Fruit fly (Drosophila melanogaster) whole organism, embryonic: ENCODE results near the gene Pex10.

Experiments used
- ATbp ChIP-seq: fragments of 200-800 bp; sonication (Bioruptor generic); optimal IDR thresholded peaks from 2 replicates; lab custom pipeline; 2017; ENCODE audit warnings: missing biosample characterization, mild to moderate bottlenecking, missing genetic modification characterization, missing genetic modification reagents
- Bgb ChIP-seq: fragments of 200-800 bp; sonication (Bioruptor generic); IDR thresholded peaks from 2 replicates; pipeline ENCODE4 v1.3.6; 2022; ENCODE audit warnings: missing biosample characterization, missing genetic modification characterization; ENCODE audit not compliant: partially characterized antibody
- BtbVII ChIP-seq: fragments of 200-800 bp; sonication (Bioruptor generic); optimal IDR thresholded peaks from 3 replicates; lab custom pipeline; 2017; ENCODE audit warnings: missing biosample characterization, mild to moderate bottlenecking, missing genetic modification characterization
- CG10274 ChIP-seq: fragments of 200-800 bp; sonication (Bioruptor generic); optimal IDR thresholded peaks from 3 replicates; lab custom pipeline; 2017; ENCODE audit warnings: missing biosample characterization, mild to moderate bottlenecking, missing genetic modification characterization
- CG10366 ChIP-seq: fragments of 200-800 bp; sonication (Bioruptor generic); IDR thresholded peaks from 2 replicates; pipeline ENCODE4 v1.3.6; 2022; ENCODE audit warnings: missing biosample characterization, missing genetic modification characterization
- CG11696 ChIP-seq: fragments of 200-800 bp; sonication (Bioruptor generic); IDR thresholded peaks from 2 replicates; pipeline ENCODE4 v1.3.6; 2022; ENCODE audit warnings: missing biosample characterization, missing genetic modification characterization
- CG12236 ChIP-seq: fragments of 200-800 bp; sonication (Bioruptor generic); optimal IDR thresholded peaks from 2 replicates; lab custom pipeline; 2016; ENCODE audit warnings: missing biosample characterization, missing genetic modification characterization
- CG17186 ChIP-seq: fragments of 200-800 bp; sonication (Bioruptor generic); optimal IDR thresholded peaks from 3 replicates; lab custom pipeline; 2017; ENCODE audit warnings: missing biosample characterization, missing genetic modification reagents, missing genetic modification characterization
- CG17328 ChIP-seq: fragments of 200-800 bp; sonication (Bioruptor generic); IDR thresholded peaks from 2 replicates; pipeline ENCODE4 v1.3.6; 2022; ENCODE audit warnings: missing biosample characterization, missing genetic modification characterization
- CG18619 ChIP-seq: fragments of 200-800 bp; sonication (Bioruptor generic); optimal IDR thresholded peaks from 3 replicates; lab custom pipeline; 2017; ENCODE audit warnings: missing biosample characterization, mild to moderate bottlenecking, missing genetic modification characterization
- CG2129 ChIP-seq: fragments of 200-800 bp; sonication (Bioruptor generic); IDR thresholded peaks from 2 replicates; pipeline ENCODE4 v1.3.6; 2022; ENCODE audit warnings: missing biosample characterization, missing genetic modification characterization; ENCODE audit not compliant: partially characterized antibody
- CG32532 ChIP-seq: fragments of 200-800 bp; sonication (Bioruptor generic); IDR thresholded peaks from 2 replicates; pipeline ENCODE4 v1.3.6; 2022; ENCODE audit warnings: missing biosample characterization, missing genetic modification characterization
- CG4328 ChIP-seq: fragments of 200-800 bp; sonication (Bioruptor generic); optimal IDR thresholded peaks from 3 replicates; lab custom pipeline; 2017; ENCODE audit warnings: missing biosample characterization, missing genetic modification reagents, missing genetic modification characterization
- CG4707 ChIP-seq: fragments of 200-800 bp; sonication (Bioruptor generic); optimal IDR thresholded peaks from 2 replicates; lab custom pipeline; 2018; ENCODE audit warnings: missing biosample characterization, mild to moderate bottlenecking, missing genetic modification characterization, moderate library complexity
- CG7745 ChIP-seq: fragments of 200-800 bp; sonication (Bioruptor generic); optimal IDR thresholded peaks from 2 replicates; lab custom pipeline; 2018; ENCODE audit warnings: missing biosample characterization, mild to moderate bottlenecking, missing genetic modification characterization, moderate library complexity
- CG7786 ChIP-seq: fragments of 200-800 bp; sonication (Bioruptor generic); optimal IDR thresholded peaks from 2 replicates; lab custom pipeline; 2016; ENCODE audit warnings: missing biosample characterization, missing genetic modification characterization
- CG7928 ChIP-seq: fragments of 200-800 bp; sonication (Bioruptor generic); optimal IDR thresholded peaks from 2 replicates; lab custom pipeline; 2017; ENCODE audit warnings: missing biosample characterization, mild to moderate bottlenecking, missing genetic modification characterization
- CG9215 ChIP-seq: fragments of 200-800 bp; sonication (Bioruptor generic); IDR thresholded peaks from 2 replicates; pipeline ENCODE4 v1.3.6; 2022; ENCODE audit warnings: missing biosample characterization, missing genetic modification characterization
- CG9797 ChIP-seq: fragments of 200-800 bp; sonication (Bioruptor generic); optimal IDR thresholded peaks from 3 replicates; lab custom pipeline; 2018; ENCODE audit warnings: missing biosample characterization, mild to moderate bottlenecking, missing genetic modification characterization
- CHES-1-like ChIP-seq: fragments of 200-800 bp; sonication (Bioruptor generic); optimal IDR thresholded peaks from 2 replicates; lab custom pipeline; 2016; ENCODE audit warnings: missing biosample characterization, missing genetic modification characterization
- Elba2 ChIP-seq: fragments of 200-800 bp; sonication (Bioruptor generic); optimal IDR thresholded peaks from 3 replicates; lab custom pipeline; 2016; ENCODE audit warnings: missing biosample characterization, missing genetic modification characterization
- HHEX ChIP-seq: fragments of 200-800 bp; sonication (Bioruptor generic); optimal IDR thresholded peaks from 3 replicates; lab custom pipeline; 2017; ENCODE audit warnings: missing biosample characterization, mild to moderate bottlenecking, missing genetic modification characterization, missing genetic modification reagents
- Hand ChIP-seq: fragments of 200-800 bp; sonication (Bioruptor generic); optimal IDR thresholded peaks from 2 replicates; lab custom pipeline; 2017; ENCODE audit warnings: mild to moderate bottlenecking, missing biosample characterization, missing genetic modification reagents, missing genetic modification characterization
- Hmr ChIP-seq: fragments of 200-800 bp; sonication (Bioruptor generic); optimal IDR thresholded peaks from 3 replicates; lab custom pipeline; 2017; ENCODE audit warnings: mild to moderate bottlenecking, missing biosample characterization, missing genetic modification reagents, missing genetic modification characterization
- MESR4 ChIP-seq: fragments of 200-800 bp; sonication (Bioruptor generic); optimal IDR thresholded peaks from 2 replicates; lab custom pipeline; 2018; ENCODE audit warnings: missing biosample characterization, mild to moderate bottlenecking, missing genetic modification characterization, moderate library complexity
- Mes4 ChIP-seq: fragments of 200-800 bp; sonication (Bioruptor generic); optimal IDR thresholded peaks from 2 replicates; lab custom pipeline; 2016; ENCODE audit warnings: missing biosample characterization, missing genetic modification characterization
- Myb ChIP-seq: fragments of 200-800 bp; sonication (Bioruptor generic); optimal IDR thresholded peaks from 2 replicates; lab custom pipeline; 2016; ENCODE audit warnings: missing biosample characterization, missing genetic modification characterization
- NFAT ChIP-seq: fragments of 200-800 bp; sonication (Bioruptor generic); IDR thresholded peaks from 2 replicates; pipeline ENCODE4 v1.3.6; 2022; ENCODE audit warnings: missing biosample characterization, missing genetic modification characterization
- Nf-YC ChIP-seq: fragments of 200-800 bp; optimal IDR thresholded peaks from 3 replicates; lab custom pipeline; 2019; ENCODE audit warnings: missing biosample characterization, mild to moderate bottlenecking, missing genetic modification characterization, moderate library complexity
- Opbp ChIP-seq: fragments of 200-800 bp; sonication (Bioruptor generic); IDR thresholded peaks from 3 replicates; pipeline ENCODE4 v1.3.6; 2022; ENCODE audit warnings: missing biosample characterization, missing genetic modification characterization; ENCODE audit not compliant: partially characterized antibody
- PHDP ChIP-seq: fragments of 200-800 bp; sonication (Bioruptor generic); optimal IDR thresholded peaks from 3 replicates; lab custom pipeline; 2018; ENCODE audit warnings: missing biosample characterization, mild to moderate bottlenecking, missing genetic modification characterization, moderate library complexity
- Ssrp ChIP-seq: fragments of 200-800 bp; sonication (Bioruptor generic); optimal IDR thresholded peaks from 2 replicates; lab custom pipeline; 2018; ENCODE audit warnings: missing biosample characterization, mild to moderate bottlenecking, missing genetic modification characterization, moderate library complexity
- btn ChIP-seq: fragments of 200-800 bp; sonication (Bioruptor generic); optimal IDR thresholded peaks from 2 replicates; lab custom pipeline; 2016; ENCODE audit warnings: missing biosample characterization, missing genetic modification characterization
- cg ChIP-seq: fragments of 200-800 bp; sonication (Bioruptor generic); optimal IDR thresholded peaks from 3 replicates; lab custom pipeline; 2019; ENCODE audit warnings: missing biosample characterization, mild to moderate bottlenecking, missing genetic modification characterization, moderate library complexity
- chinmo ChIP-seq: fragments of 200-800 bp; sonication (Bioruptor generic); IDR thresholded peaks from 4 replicates; pipeline ENCODE4 v1.3.6; 2022; ENCODE audit warnings: missing biosample characterization, missing genetic modification characterization; ENCODE audit not compliant: partially characterized antibody
- disco-r ChIP-seq: fragments of 200-800 bp; sonication (Bioruptor generic); optimal IDR thresholded peaks from 2 replicates; lab custom pipeline; 2016; ENCODE audit warnings: missing biosample characterization, missing genetic modification characterization
- esg ChIP-seq: fragments of 200-800 bp; sonication (Bioruptor generic); conservative IDR thresholded peaks from 2 replicates; pipeline ENCODE4 v1.3.6; 2022; ENCODE audit warnings: missing biosample characterization, missing genetic modification characterization
- fu2 ChIP-seq: fragments of 200-800 bp; sonication (Bioruptor generic); optimal IDR thresholded peaks from 2 replicates; lab custom pipeline; 2016; ENCODE audit warnings: missing biosample characterization, missing genetic modification characterization
- gce ChIP-seq: fragments of 200-800 bp; sonication (Bioruptor generic); IDR thresholded peaks from 3 replicates; pipeline ENCODE4 v1.3.6; 2022; ENCODE audit warnings: missing biosample characterization, missing genetic modification characterization
- grau ChIP-seq: fragments of 200-800 bp; optimal IDR thresholded peaks from 3 replicates; lab custom pipeline; 2019; ENCODE audit warnings: missing biosample characterization, mild to moderate bottlenecking, missing genetic modification characterization, moderate library complexity
- lab ChIP-seq: fragments of 200-800 bp; sonication (Bioruptor generic); optimal IDR thresholded peaks from 3 replicates; lab custom pipeline; 2017; ENCODE audit warnings: missing biosample characterization, missing genetic modification characterization, mild to moderate bottlenecking, moderate library complexity, missing genetic modification reagents
- lov ChIP-seq, 2 experiments: fragments of 200-800 bp in 1 of 2; fragments of >200 bp in 1 of 2; sonication (Bioruptor generic) in 1 of 2; IDR thresholded peaks in 1 of 2; optimal IDR thresholded peaks in 1 of 2; 2 replicates in 1 of 2; 3 replicates in 1 of 2; pipeline versions ENCODE4 v1.3.6 to Lab custom; 2017 to 2022; ENCODE audit warnings: missing biosample characterization in 1 of 2, missing genetic modification characterization in 1 of 2
- pho ChIP-seq: fragments of 200-800 bp; sonication (Bioruptor generic); optimal IDR thresholded peaks from 2 replicates; lab custom pipeline; 2016; ENCODE audit warnings: missing biosample characterization, missing genetic modification characterization
- repo ChIP-seq: fragments of 200-800 bp; sonication (Bioruptor generic); optimal IDR thresholded peaks from 2 replicates; lab custom pipeline; 2016; ENCODE audit warnings: missing biosample characterization, missing genetic modification characterization
- ro ChIP-seq: fragments of 200-800 bp; sonication (Bioruptor generic); IDR thresholded peaks from 2 replicates; pipeline ENCODE4 v1.3.6; 2022; ENCODE audit warnings: missing biosample characterization, missing genetic modification characterization
- shn ChIP-seq: fragments of 200-800 bp; sonication (Bioruptor generic); optimal IDR thresholded peaks from 3 replicates; lab custom pipeline; 2016; ENCODE audit warnings: missing biosample characterization, missing genetic modification characterization
- trh ChIP-seq: fragments of 200-800 bp; sonication (Bioruptor generic); optimal IDR thresholded peaks from 2 replicates; lab custom pipeline; 2016; ENCODE audit warnings: missing biosample characterization, missing genetic modification characterization
- z ChIP-seq: fragments of 200-800 bp; sonication (Bioruptor generic); IDR thresholded peaks from 3 replicates; pipeline ENCODE4 v1.3.6; 2022; ENCODE audit warnings: missing biosample characterization, missing genetic modification characterization

The Pex10 gene

DNA sequence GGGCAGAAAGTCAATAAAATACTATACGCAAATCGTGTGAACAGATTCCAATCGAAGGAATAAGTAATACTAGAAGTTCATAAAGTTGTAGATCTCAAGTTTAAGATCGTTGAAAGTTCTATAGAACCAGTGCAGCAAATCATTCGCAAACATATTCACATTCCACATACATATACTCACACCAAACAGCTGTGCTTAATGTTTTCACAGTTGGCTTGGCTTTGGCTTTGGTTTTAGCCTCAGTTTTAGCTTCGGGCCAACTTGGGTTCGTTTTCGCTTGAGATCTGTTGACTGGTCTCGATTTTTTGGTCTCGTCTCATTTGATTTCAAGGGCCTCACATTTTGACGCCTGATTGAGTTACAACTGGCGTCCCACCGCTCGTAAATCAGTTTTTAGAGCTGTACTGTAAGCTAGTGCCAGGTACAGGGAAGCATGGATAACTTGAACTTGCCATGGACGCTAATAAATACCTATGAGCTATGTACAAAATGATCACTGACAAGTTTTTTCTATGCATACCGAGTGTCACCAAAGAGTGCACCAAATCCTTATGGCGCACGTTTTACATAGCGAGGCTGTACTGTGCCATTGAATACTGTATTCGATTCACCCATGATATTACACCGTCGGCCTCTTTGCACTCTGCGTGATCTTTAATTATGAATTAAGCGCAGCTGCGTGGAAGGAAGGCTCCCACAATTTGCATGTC is 29.3 kb downstream of the Pex10 start (continued):
- TF ChIP-seq Myb (GFP tag; lab: Kevin White, UChicago), result peak; percentile 66
- peak; percentile 71 for TF ChIP-seq shn (GFP tag; lab: Kevin White, UChicago)
- TF ChIP-seq lab (GFP tag; lab: Kevin White, UChicago), result peak; percentile 91
- TF ChIP-seq cg (GFP tag; lab: Kevin White, UChicago), result no peak
- peak; percentile 46 for TF ChIP-seq CG4707
- peak; percentile 62 for TF ChIP-seq BtbVII (GFP tag; lab: Kevin White, UChicago)
- TF ChIP-seq Mes4 (GFP tag; lab: Kevin White, UChicago), result peak; percentile 32
- peak; percentile 86 for TF ChIP-seq HHEX (GFP tag; lab: Kevin White, UChicago)
- peak; percentile 65 for TF ChIP-seq trh (GFP tag; lab: Kevin White, UChicago)
- peak; percentile 74 for TF ChIP-seq CG10274
- TF ChIP-seq ro, result peak; percentile 55; the same call in 1 of the 2 replicates
- peak; percentile 68 for TF ChIP-seq Nf-YC (tag; lab: Kevin White, UChicago)
- peak; percentile 56 for TF ChIP-seq Ssrp (tag; lab: Kevin White, UChicago)
- peak; percentile 86 for TF ChIP-seq esg (GFP tag; lab: Robert Waterston, UW)
- TF ChIP-seq CG17328 (GFP tag; lab: Robert Waterston, UW), result peak; percentile 74
- TF ChIP-seq Opbp (GFP tag; lab: Robert Waterston, UW), result no peak
- TF ChIP-seq Hmr (GFP tag; lab: Kevin White, UChicago), result peak; percentile 73
- peak; percentile 65 for TF ChIP-seq CG18619 (GFP tag; lab: Kevin White, UChicago)
- TF ChIP-seq btn (GFP tag; lab: Kevin White, UChicago), result peak; percentile 53
- TF ChIP-seq CG17186 (GFP tag; lab: Kevin White, UChicago), result peak; percentile 12
- no peak for TF ChIP-seq CG2129 (GFP tag; lab: Robert Waterston, UW)
- TF ChIP-seq Elba2, result no peak
- peak; percentile 74 for TF ChIP-seq CHES-1-like
- TF ChIP-seq ATbp (GFP tag; lab: Kevin White, UChicago), result peak; percentile 61
- no peak for TF ChIP-seq CG7745
- peak; percentile 48 for TF ChIP-seq CG12236 (GFP tag; lab: Kevin White, UChicago)
- peak; percentile 80 for TF ChIP-seq CG7786 (GFP tag; lab: Kevin White, UChicago)
- TF ChIP-seq CG11696 (GFP tag; lab: Robert Waterston, UW), result peak; percentile 76
- peak; percentile 32 for TF ChIP-seq Hand (GFP tag; lab: Kevin White, UChicago)
- no peak for TF ChIP-seq CG9797 (GFP tag; lab: Kevin White, UChicago)
- TF ChIP-seq disco-r (GFP tag; lab: Kevin White, UChicago), result peak; percentile 61
- TF ChIP-seq CG10366 (GFP tag; lab: Robert Waterston, UW), result peak; percentile 87
- no peak for TF ChIP-seq Bgb (GFP tag; lab: Robert Waterston, UW)
- TF ChIP-seq CG32532 (GFP tag; lab: Robert Waterston, UW), result peak; percentile 91
- no peak for TF ChIP-seq lov (optimal IDR thresholded peaks at IDR 0.05; lab: Kevin White, UChicago)
- peak; percentile 78; the same call in 2 of the 3 replicates for TF ChIP-seq lov (GFP tag; IDR thresholded peaks at IDR 0.05; lab: Robert Waterston, UW)
- TF ChIP-seq MESR4 (GFP tag; lab: Kevin White, UChicago), result no peak
- peak; percentile 94 for TF ChIP-seq grau (tag; lab: Kevin White, UChicago)
- peak; percentile 76 for TF ChIP-seq PHDP (tag; lab: Kevin White, UChicago)
- TF ChIP-seq fu2 (GFP tag; lab: Kevin White, UChicago), result peak; percentile 52
- peak; percentile 77 for TF ChIP-seq repo
- TF ChIP-seq NFAT (GFP tag; lab: Robert Waterston, UW), result peak; percentile 87
- peak; percentile 80 for TF ChIP-seq gce
- peak; percentile 39 for TF ChIP-seq CG7928
- TF ChIP-seq CG4328 (GFP tag; lab: Kevin White, UChicago), result peak; percentile 64
- TF ChIP-seq pho (GFP tag; lab: Kevin White, UChicago), result peak; percentile 75
- peak; percentile 82 for TF ChIP-seq CG9215 (GFP tag; lab: Robert Waterston, UW)
- peak; percentile 72; the same call in 2 of the 3 replicates for TF ChIP-seq z
- peak; percentile 53; the same call in 1 of the 4 replicates for TF ChIP-seq chinmo (GFP tag; lab: Robert Waterston, UW)
